Worm (Caenorhabditis elegans) whole organism, L2 larva: ENCODE measurements around the gene drd-1.

Source experiments
- F13H6.1 ChIP-seq: sonication (generic microtip); optimal IDR thresholded peaks from 2 replicates; lab custom pipeline; 2016; ENCODE audit warnings: missing genetic modification characterization, missing compliant biosample characterization
- ZK546.5 ChIP-seq: sonication (generic microtip); optimal IDR thresholded peaks from 2 replicates; lab custom pipeline; 2017; ENCODE audit warnings: missing biosample characterization, missing genetic modification characterization
- elt-1 ChIP-seq: fragments of 150-350 bp; optimal IDR thresholded peaks from 2 replicates; lab custom pipeline; 2014; ENCODE audit warnings: missing biosample characterization, missing genetic modification characterization
- gmeb-1 ChIP-seq: fragments of 150-350 bp; optimal IDR thresholded peaks from 2 replicates; lab custom pipeline; 2014; ENCODE audit warnings: missing biosample characterization, missing genetic modification characterization
- nhr-10 ChIP-seq: sonication (generic microtip); optimal IDR thresholded peaks from 2 replicates; lab custom pipeline; 2017; ENCODE audit warnings: missing biosample characterization, missing genetic modification characterization
- nhr-129 ChIP-seq: fragments of 150-350 bp; optimal IDR thresholded peaks from 2 replicates; lab custom pipeline; 2014; ENCODE audit warnings: missing biosample characterization, missing genetic modification characterization
- nhr-25 ChIP-seq: fragments of 150-350 bp; sonication (generic microtip); optimal IDR thresholded peaks from 3 replicates; lab custom pipeline; 2014; ENCODE audit warnings: missing biosample characterization, missing genetic modification characterization
- nhr-77 ChIP-seq: fragments of 150-350 bp; optimal IDR thresholded peaks from 2 replicates; lab custom pipeline; 2014; ENCODE audit warnings: missing biosample characterization, missing genetic modification characterization
- skn-1 ChIP-seq: sonication (generic microtip); optimal IDR thresholded peaks from 2 replicates; lab custom pipeline; 2017; ENCODE audit warnings: missing biosample characterization, missing genetic modification characterization
- sma-9 ChIP-seq, 2 experiments: fragments of 150-350 bp in 1 of 2; sonication (generic microtip) in 1 of 2; optimal IDR thresholded peaks; 2 replicates each; lab custom pipeline; 2014 to 2016; ENCODE audit warnings: missing genetic modification characterization in 2 of 2, mild to moderate bottlenecking in 1 of 2, missing biosample characterization in 1 of 2, missing compliant biosample characterization in 1 of 2, missing genetic modification reagents in 1 of 2, moderate library complexity in 1 of 2
- zag-1 ChIP-seq: fragments of 150-350 bp; optimal IDR thresholded peaks from 2 replicates; lab custom pipeline; 2014; ENCODE audit warnings: missing biosample characterization, missing genetic modification characterization

DNA sequence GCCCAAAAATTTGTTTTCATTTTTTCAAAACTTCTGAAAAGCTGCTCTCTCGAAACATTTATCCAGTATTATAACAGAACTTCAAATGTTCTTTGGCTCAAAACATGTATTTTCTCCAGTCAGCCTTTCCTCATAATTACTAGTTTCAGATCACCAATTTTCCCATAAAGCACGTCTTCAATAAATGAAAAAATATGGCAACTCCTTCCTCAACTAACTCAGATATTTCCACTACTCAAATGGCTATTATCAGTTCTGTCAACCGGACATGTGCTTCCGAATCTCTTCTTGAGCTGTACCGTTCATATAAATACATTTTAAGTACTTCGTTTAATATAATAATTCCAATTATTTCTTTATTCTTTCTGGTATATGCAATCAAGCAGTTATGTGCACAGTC is 19.6 kb downstream of the drd-1 start, which contains the start of gene sra-13:
- TF ChIP-seq nhr-77 (tag; lab: Kevin White, UChicago) (no peak), F13H6.1 (tag; lab: Kevin White, UChicago) (no peak), ZK546.5 (tag; lab: Kevin White, UChicago) (no peak), nhr-25 (tag; lab: Kevin White, UChicago) (no peak), zag-1 (no peak), nhr-129 (tag; lab: Kevin White, UChicago) (no peak), gmeb-1 (tag; lab: Kevin White, UChicago) (no peak), nhr-10 (tag; lab: Kevin White, UChicago) (no peak), skn-1 (no peak), sma-9 (GFP tag; optimal IDR thresholded peaks at IDR 0.05; lab: Kevin White, UChicago) (no peak), sma-9 (tag; optimal IDR thresholded peaks at IDR 0.05; lab: Kevin White, UChicago) (no peak), elt-1 (tag; lab: Kevin White, UChicago) (no peak)
